Fruit fly (Drosophila melanogaster) whole organism, embryonic: Measurements from ENCODE around the gene gdl.

ENCODE experiments used
- Antp ChIP-seq: fragments of 200-800 bp; sonication (Bioruptor generic); optimal IDR thresholded peaks from 3 replicates; lab custom pipeline; 2016; ENCODE audit warnings: missing biosample characterization, missing genetic modification characterization
- Atf-2 ChIP-seq: fragments of 200-800 bp; sonication (Bioruptor generic); optimal IDR thresholded peaks from 2 replicates; lab custom pipeline; 2016; ENCODE audit warnings: missing biosample characterization, missing genetic modification characterization
- Bdp1 ChIP-seq: fragments of 200-800 bp; sonication (Bioruptor generic); optimal IDR thresholded peaks from 3 replicates; lab custom pipeline; 2016; ENCODE audit warnings: missing biosample characterization, missing genetic modification characterization
- C15 ChIP-seq: fragments of 200-800 bp; sonication (Bioruptor generic); IDR thresholded peaks from 3 replicates; pipeline ENCODE4 v1.3.6; 2022; ENCODE audit warnings: missing biosample characterization, missing genetic modification characterization
- CG10274 ChIP-seq: fragments of 200-800 bp; sonication (Bioruptor generic); optimal IDR thresholded peaks from 3 replicates; lab custom pipeline; 2017; ENCODE audit warnings: missing biosample characterization, mild to moderate bottlenecking, missing genetic modification characterization
- CG10462 ChIP-seq: fragments of 200-800 bp; sonication (Bioruptor generic); optimal IDR thresholded peaks from 2 replicates; lab custom pipeline; 2016; ENCODE audit warnings: missing biosample characterization, missing genetic modification characterization
- CG10654 ChIP-seq: fragments of 200-800 bp; sonication (Bioruptor generic); optimal IDR thresholded peaks from 2 replicates; lab custom pipeline; 2016; ENCODE audit warnings: missing biosample characterization, missing genetic modification characterization
- CG11560 ChIP-seq: fragments of 200-800 bp; sonication (Bioruptor generic); IDR thresholded peaks from 3 replicates; pipeline ENCODE4 v1.3.6; 2022; ENCODE audit warnings: missing biosample characterization, missing genetic modification characterization
- CG13296 ChIP-seq: fragments of 200-800 bp; sonication (Bioruptor generic); optimal IDR thresholded peaks from 3 replicates; lab custom pipeline; 2018; ENCODE audit warnings: missing biosample characterization, mild to moderate bottlenecking, missing genetic modification characterization
- CG13424 ChIP-seq: fragments of 200-800 bp; sonication (Bioruptor generic); optimal IDR thresholded peaks from 2 replicates; lab custom pipeline; 2019; ENCODE audit warnings: missing biosample characterization, mild to moderate bottlenecking, missing genetic modification characterization, moderate library complexity
- CG13894 ChIP-seq: fragments of 200-800 bp; sonication (Bioruptor generic); optimal IDR thresholded peaks from 3 replicates; lab custom pipeline; 2018; ENCODE audit warnings: missing biosample characterization, mild to moderate bottlenecking, missing genetic modification characterization, moderate library complexity
- CG14441 ChIP-seq: fragments of 200-800 bp; sonication (Bioruptor generic); IDR thresholded peaks from 2 replicates; pipeline ENCODE4 v1.3.6; 2022; ENCODE audit warnings: missing biosample characterization, missing genetic modification characterization
- CG14965 ChIP-seq: fragments of 200-800 bp; sonication (Bioruptor generic); optimal IDR thresholded peaks from 2 replicates; lab custom pipeline; 2016; ENCODE audit warnings: missing biosample characterization, missing genetic modification characterization, borderline replicate concordance
- CG15269 ChIP-seq: fragments of 200-800 bp; sonication (Bioruptor generic); optimal IDR thresholded peaks from 2 replicates; lab custom pipeline; 2018; ENCODE audit warnings: missing biosample characterization, mild to moderate bottlenecking, missing genetic modification characterization, moderate library complexity
- CG1529 ChIP-seq: fragments of 200-800 bp; sonication (Bioruptor generic); optimal IDR thresholded peaks from 3 replicates; lab custom pipeline; 2018; ENCODE audit warnings: missing biosample characterization, missing genetic modification characterization
- CG16815 ChIP-seq: fragments of 200-800 bp; sonication (Bioruptor generic); optimal IDR thresholded peaks from 3 replicates; lab custom pipeline; 2017; ENCODE audit warnings: missing biosample characterization, mild to moderate bottlenecking, missing genetic modification characterization
- CG18764 ChIP-seq: fragments of 200-800 bp; sonication (Bioruptor generic); optimal IDR thresholded peaks from 3 replicates; lab custom pipeline; 2016; ENCODE audit warnings: missing biosample characterization, missing genetic modification characterization
- CG2712 ChIP-seq: fragments of 200-800 bp; optimal IDR thresholded peaks from 3 replicates; lab custom pipeline; 2019; ENCODE audit warnings: missing biosample characterization, mild to moderate bottlenecking, missing genetic modification characterization, moderate library complexity
- CG30431 ChIP-seq: fragments of 200-800 bp; sonication (Bioruptor generic); optimal IDR thresholded peaks from 2 replicates; lab custom pipeline; 2017; ENCODE audit warnings: missing biosample characterization, missing genetic modification characterization
- CG31388 ChIP-seq: fragments of 200-800 bp; sonication (Bioruptor generic); optimal IDR thresholded peaks from 2 replicates; lab custom pipeline; 2016; ENCODE audit warnings: missing biosample characterization, missing genetic modification characterization
- CG3281 ChIP-seq: fragments of 200-800 bp; sonication (Bioruptor generic); optimal IDR thresholded peaks from 3 replicates; lab custom pipeline; 2017; ENCODE audit warnings: missing biosample characterization, mild to moderate bottlenecking, missing genetic modification characterization
- CG33213 ChIP-seq: fragments of 200-800 bp; sonication (Bioruptor generic); optimal IDR thresholded peaks from 3 replicates; lab custom pipeline; 2016; ENCODE audit warnings: missing biosample characterization, missing genetic modification characterization
- CG4617 ChIP-seq: fragments of 200-800 bp; sonication (Bioruptor generic); optimal IDR thresholded peaks from 3 replicates; lab custom pipeline; 2016; ENCODE audit warnings: missing biosample characterization, missing genetic modification characterization, borderline replicate concordance
- CG6254 ChIP-seq: fragments of 200-800 bp; sonication (Bioruptor generic); optimal IDR thresholded peaks from 3 replicates; lab custom pipeline; 2017; ENCODE audit warnings: mild to moderate bottlenecking, missing biosample characterization, missing genetic modification reagents, missing genetic modification characterization
- CG7745 ChIP-seq: fragments of 200-800 bp; sonication (Bioruptor generic); optimal IDR thresholded peaks from 2 replicates; lab custom pipeline; 2018; ENCODE audit warnings: missing biosample characterization, mild to moderate bottlenecking, missing genetic modification characterization, moderate library complexity
- CG8944 ChIP-seq: fragments of 200-800 bp; sonication (Bioruptor generic); optimal IDR thresholded peaks from 3 replicates; lab custom pipeline; 2016; ENCODE audit warnings: missing biosample characterization, missing genetic modification characterization
- CG9817 ChIP-seq: fragments of 200-800 bp; sonication (Bioruptor generic); optimal IDR thresholded peaks from 2 replicates; lab custom pipeline; 2018; ENCODE audit warnings: missing biosample characterization, mild to moderate bottlenecking, missing genetic modification characterization, moderate library complexity
- Chrac-16 ChIP-seq: fragments of 200-800 bp; sonication (Bioruptor generic); optimal IDR thresholded peaks from 3 replicates; lab custom pipeline; 2016; ENCODE audit warnings: missing biosample characterization, missing genetic modification characterization
- Dek ChIP-seq: fragments of 200-800 bp; sonication (Bioruptor generic); optimal IDR thresholded peaks from 3 replicates; lab custom pipeline; 2019; ENCODE audit warnings: missing biosample characterization, mild to moderate bottlenecking, missing genetic modification characterization, moderate library complexity
- Fer2 ChIP-seq: fragments of 200-800 bp; sonication (Bioruptor generic); optimal IDR thresholded peaks from 2 replicates; lab custom pipeline; 2018; ENCODE audit warnings: missing biosample characterization, mild to moderate bottlenecking, missing genetic modification characterization, moderate library complexity
- HLHmδ ChIP-seq: fragments of 200-800 bp; sonication (Bioruptor generic); optimal IDR thresholded peaks from 2 replicates; lab custom pipeline; 2018; ENCODE audit warnings: missing biosample characterization, mild to moderate bottlenecking, missing genetic modification characterization, moderate library complexity
- Myb ChIP-seq: fragments of 200-800 bp; sonication (Bioruptor generic); optimal IDR thresholded peaks from 2 replicates; lab custom pipeline; 2016; ENCODE audit warnings: missing biosample characterization, missing genetic modification characterization
- Sox102F ChIP-seq: fragments of 200-800 bp; sonication (Bioruptor generic); optimal IDR thresholded peaks from 2 replicates; lab custom pipeline; 2018; ENCODE audit warnings: missing biosample characterization, mild to moderate bottlenecking, missing genetic modification characterization, moderate library complexity
- Trl ChIP-seq, 3 experiments: fragments of >200 bp in 2 of 3; fragments of 200-800 bp in 1 of 3; sonication (Bioruptor generic) in 1 of 3; optimal IDR thresholded peaks; 2 replicates in 1 of 3; 3 replicates in 2 of 3; lab custom pipeline; 2016 to 2017; ENCODE audit warnings: missing biosample characterization in 1 of 3, missing genetic modification characterization in 1 of 3
- ab ChIP-seq: fragments of 200-800 bp; sonication (Bioruptor generic); optimal IDR thresholded peaks from 2 replicates; lab custom pipeline; 2016; ENCODE audit warnings: missing biosample characterization, missing genetic modification characterization
- fd3F ChIP-seq: fragments of 200-800 bp; sonication (Bioruptor generic); optimal IDR thresholded peaks from 2 replicates; lab custom pipeline; 2018; ENCODE audit warnings: missing biosample characterization, mild to moderate bottlenecking, missing genetic modification characterization, moderate library complexity
- fu2 ChIP-seq: fragments of 200-800 bp; sonication (Bioruptor generic); optimal IDR thresholded peaks from 2 replicates; lab custom pipeline; 2016; ENCODE audit warnings: missing biosample characterization, missing genetic modification characterization
- gsb-n ChIP-seq: fragments of 200-800 bp; sonication (Bioruptor generic); optimal IDR thresholded peaks from 3 replicates; lab custom pipeline; 2018; ENCODE audit warnings: missing biosample characterization, mild to moderate bottlenecking, missing genetic modification characterization
- lmd ChIP-seq: fragments of 200-800 bp; sonication (Bioruptor generic); IDR thresholded peaks from 2 replicates; pipeline ENCODE4 v1.3.6; 2022; ENCODE audit warnings: missing biosample characterization, missing genetic modification characterization
- lov ChIP-seq, 2 experiments: fragments of 200-800 bp in 1 of 2; fragments of >200 bp in 1 of 2; sonication (Bioruptor generic) in 1 of 2; IDR thresholded peaks in 1 of 2; optimal IDR thresholded peaks in 1 of 2; 2 replicates in 1 of 2; 3 replicates in 1 of 2; pipeline versions ENCODE4 v1.3.6 to Lab custom; 2017 to 2022; ENCODE audit warnings: missing biosample characterization in 1 of 2, missing genetic modification characterization in 1 of 2
- nau ChIP-seq: fragments of 200-800 bp; sonication (Bioruptor generic); optimal IDR thresholded peaks from 3 replicates; lab custom pipeline; 2017; ENCODE audit warnings: missing biosample characterization, mild to moderate bottlenecking, missing genetic modification characterization, missing genetic modification reagents
- org-1 ChIP-seq: fragments of 200-800 bp; sonication (Bioruptor generic); optimal IDR thresholded peaks from 2 replicates; lab custom pipeline; 2017; ENCODE audit warnings: missing biosample characterization, missing genetic modification characterization
- pros ChIP-seq: fragments of 200-800 bp; sonication (Bioruptor generic); optimal IDR thresholded peaks from 3 replicates; lab custom pipeline; 2019; ENCODE audit warnings: missing biosample characterization, mild to moderate bottlenecking, missing genetic modification characterization, moderate library complexity
- row ChIP-seq: fragments of 200-800 bp; sonication (Bioruptor generic); IDR thresholded peaks from 3 replicates; pipeline ENCODE4 v1.3.6; 2022; ENCODE audit warnings: missing biosample characterization, missing genetic modification characterization
- unpg ChIP-seq: fragments of 200-800 bp; sonication (Bioruptor generic); optimal IDR thresholded peaks from 3 replicates; lab custom pipeline; 2018; ENCODE audit warnings: missing biosample characterization, mild to moderate bottlenecking, missing genetic modification characterization, moderate library complexity
- vvl ChIP-seq: fragments of 200-800 bp; sonication (Bioruptor generic); IDR thresholded peaks from 2 replicates; pipeline ENCODE4 v1.3.6; 2022; ENCODE audit warnings: missing biosample characterization, missing genetic modification characterization
- zfh1 ChIP-seq: fragments of 200-800 bp; sonication (Bioruptor generic); IDR thresholded peaks from 3 replicates; pipeline ENCODE4 v1.3.6; 2022; ENCODE audit warnings: missing biosample characterization, missing genetic modification characterization

The gdl gene

DNA sequence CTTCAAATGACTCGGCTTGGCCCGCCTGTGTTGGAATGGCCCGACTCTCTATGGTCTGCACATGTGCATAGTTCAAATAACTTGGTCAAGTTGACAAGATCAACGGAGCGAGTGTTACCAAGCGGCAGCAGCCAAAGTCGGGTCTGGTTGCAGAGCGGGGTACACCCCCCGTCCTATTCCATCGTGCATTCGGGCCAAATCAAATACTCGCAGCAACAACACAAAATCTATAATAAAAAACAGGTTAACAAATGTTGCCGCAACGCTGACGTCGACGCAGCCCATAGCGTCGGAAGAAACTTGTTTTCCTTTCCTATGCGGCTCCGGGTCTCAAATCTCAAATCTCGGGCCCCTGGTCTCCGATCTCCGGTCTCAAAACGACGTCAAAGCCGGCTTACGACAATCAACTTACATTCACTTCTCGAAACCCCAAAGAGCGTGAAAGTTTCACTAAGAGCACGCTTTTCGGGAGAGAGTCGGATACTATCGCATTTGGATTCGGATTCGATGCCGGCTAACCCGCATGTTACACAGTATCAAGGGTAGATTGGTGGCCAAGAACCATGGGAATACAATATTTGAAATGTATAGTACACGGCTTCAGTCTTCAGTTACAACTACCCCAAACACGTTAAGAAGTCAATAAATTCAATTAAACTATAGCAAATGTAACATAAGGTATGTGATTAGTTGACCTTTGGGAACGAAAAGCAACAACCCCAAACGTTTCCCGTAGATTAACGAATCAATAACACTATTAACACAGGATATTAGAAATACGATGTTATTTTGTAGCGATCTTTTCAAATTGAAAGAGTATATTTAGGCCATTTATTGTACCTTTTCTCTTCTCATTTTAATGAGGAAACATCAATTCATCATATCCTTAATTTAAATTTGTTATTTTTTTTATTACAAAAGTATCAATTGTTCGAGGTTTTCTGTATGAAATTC, 25.3 kb downstream of the gdl start (continued):
- TF ChIP-seq vvl (GFP tag; lab: Robert Waterston, UW): peak; percentile 11; the same call in 1 of the 2 replicates
- no peak for TF ChIP-seq lov (optimal IDR thresholded peaks at IDR 0.05; lab: Kevin White, UChicago)
- no peak for TF ChIP-seq lov (GFP tag; IDR thresholded peaks at IDR 0.05; lab: Robert Waterston, UW)
- peak; percentile 43 for TF ChIP-seq CG10274 (GFP tag; lab: Kevin White, UChicago)
- TF ChIP-seq C15 (GFP tag; lab: Robert Waterston, UW): no peak
- TF ChIP-seq CG1529 (GFP tag; lab: Kevin White, UChicago): peak; percentile 62
- TF ChIP-seq CG10654 (GFP tag; lab: Kevin White, UChicago): peak; percentile 15
- peak; percentile 34 for TF ChIP-seq gsb-n
- no peak for TF ChIP-seq CG7745 (tag; lab: Kevin White, UChicago)
- TF ChIP-seq Myb: peak; percentile 21
- TF ChIP-seq Antp (GFP tag; lab: Kevin White, UChicago): peak; percentile 45
- TF ChIP-seq CG31388 (GFP tag; lab: Kevin White, UChicago): no peak
- TF ChIP-seq HLHmδ (GFP tag; lab: Kevin White, UChicago): peak; percentile 13
- TF ChIP-seq fu2: peak; percentile 16
- peak; percentile 52; the same call in 1 of the 3 replicates for TF ChIP-seq CG11560 (tag; lab: Robert Waterston, UW)
- TF ChIP-seq Atf-2: peak; percentile 58
- TF ChIP-seq ab: no peak
- peak; percentile 1 for TF ChIP-seq Bdp1 (GFP tag; lab: Kevin White, UChicago)
- TF ChIP-seq org-1: peak; percentile 65
- TF ChIP-seq CG2712 (tag; lab: Kevin White, UChicago): peak; percentile 63
- peak; percentile 5 for TF ChIP-seq CG4617 (GFP tag; lab: Kevin White, UChicago)
- TF ChIP-seq CG18764 (GFP tag; lab: Kevin White, UChicago): no peak
- TF ChIP-seq unpg (GFP tag; lab: Kevin White, UChicago): peak; percentile 34
- peak; percentile 36 for TF ChIP-seq CG30431 (GFP tag; lab: Kevin White, UChicago)
- TF ChIP-seq pros: peak; percentile 18
- TF ChIP-seq fd3F: peak; percentile 33
- no peak for TF ChIP-seq CG6254 (GFP tag; lab: Kevin White, UChicago)
- peak; percentile 70 for TF ChIP-seq Dek
- TF ChIP-seq CG8944 (GFP tag; lab: Kevin White, UChicago): peak; percentile 59
- peak; percentile 91 for TF ChIP-seq row
- peak; percentile 56 for TF ChIP-seq CG3281
- TF ChIP-seq CG15269: peak; percentile 71
- TF ChIP-seq CG13424: peak; percentile 68
- no peak for TF ChIP-seq CG14965
- TF ChIP-seq nau: peak; percentile 16
- peak; percentile 61; the same call in 1 of the 2 replicates for TF ChIP-seq CG14441 (GFP tag; lab: Robert Waterston, UW)
- TF ChIP-seq zfh1 (GFP tag; lab: Robert Waterston, UW): 0 out of 3 replicates have a peak, but pooled peaks have one; percentile 7
- peak; percentile 49 for TF ChIP-seq CG10462
- peak; percentile 3 for TF ChIP-seq CG13894
- no peak for TF ChIP-seq CG33213
- peak; percentile 53 for TF ChIP-seq Chrac-16
- TF ChIP-seq CG13296: no peak
- TF ChIP-seq Trl (optimal IDR thresholded peaks at IDR 0.05; lab: Kevin White, UChicago): peak in 1 of 2 experiments; percentile 68
- no peak for TF ChIP-seq Trl (GFP tag; optimal IDR thresholded peaks at IDR 0.05; lab: Kevin White, UChicago)
- peak; percentile 57 for TF ChIP-seq CG9817 (tag; lab: Kevin White, UChicago)
- no peak for TF ChIP-seq Fer2 (tag; lab: Kevin White, UChicago)
- peak; percentile 77 for TF ChIP-seq CG16815 (GFP tag; lab: Kevin White, UChicago)
- peak; percentile 52 for TF ChIP-seq Sox102F (GFP tag; lab: Kevin White, UChicago)
- peak; percentile 58; the same call in 1 of the 2 replicates for TF ChIP-seq lmd
